Fruit fly (Drosophila melanogaster): ENCODE measurements around the gene Amt.

- TF ChIP-seq Lpt (GFP tag; optimal IDR thresholded peaks at IDR 0.05) (no peak), CG4318 (GFP tag; optimal IDR thresholded peaks at IDR 0.05) (no peak), CG11294 (GFP tag; IDR thresholded peaks at IDR 0.05) (no peak), CG6808 (GFP tag; optimal IDR thresholded peaks at IDR 0.05) (no peak), Sox102F (GFP tag; optimal IDR thresholded peaks at IDR 0.05) (no peak), OdsH (GFP tag; optimal IDR thresholded peaks at IDR 0.05) (no peak), CG34406 (GFP tag; optimal IDR thresholded peaks at IDR 0.05) (no peak), esn (GFP tag; optimal IDR thresholded peaks at IDR 0.05) (no peak), pdm3 (GFP tag; optimal IDR thresholded peaks at IDR 0.05) (no peak), CG7368 (GFP tag; optimal IDR thresholded peaks at IDR 0.05) (no peak), CG6163 (GFP tag; IDR thresholded peaks at IDR 0.05) (no peak), topi (GFP tag; optimal IDR thresholded peaks at IDR 0.05) (no peak), CG10669 (GFP tag; optimal IDR thresholded peaks at IDR 0.05) (no peak), Hr39 (GFP tag; optimal IDR thresholded peaks at IDR 0.05) (no peak)
Measured at dm6 chr3R:15249735-15250134, 798 bp upstream of the Amt start, which contains the start of gene CG42404.

Data from whole organism, prepupa.